Fruit fly (Drosophila melanogaster) whole organism, prepupa: Measurements from ENCODE around the gene CG1208.

Experiments used
- Blimp-1 ChIP-seq: fragments of 200-800 bp; sonication (Bioruptor generic); optimal IDR thresholded peaks from 3 replicates; lab custom pipeline; 2017; ENCODE audit warnings: missing biosample characterization, missing genetic modification characterization, mild to moderate bottlenecking, moderate library complexity, missing genetic modification reagents
- CG10631 ChIP-seq: fragments of 200-800 bp; sonication (Bioruptor generic); optimal IDR thresholded peaks from 2 replicates; lab custom pipeline; 2016; ENCODE audit warnings: missing biosample characterization, missing genetic modification characterization
- CG10669 ChIP-seq: fragments of 200-800 bp; sonication (Bioruptor generic); optimal IDR thresholded peaks from 3 replicates; lab custom pipeline; 2018; ENCODE audit warnings: missing biosample characterization, mild to moderate bottlenecking, missing genetic modification characterization, moderate library complexity
- CG11762 ChIP-seq: fragments of 200-800 bp; sonication (Bioruptor generic); optimal IDR thresholded peaks from 3 replicates; lab custom pipeline; 2016; ENCODE audit warnings: missing biosample characterization, missing genetic modification characterization; ENCODE audit not compliant: insufficient read depth
- CG11902 ChIP-seq: fragments of 200-800 bp; sonication (Bioruptor generic); optimal IDR thresholded peaks from 3 replicates; lab custom pipeline; 2016; ENCODE audit warnings: missing biosample characterization, missing genetic modification characterization
- CG15336 ChIP-seq: fragments of 200-800 bp; sonication (Bioruptor generic); IDR thresholded peaks from 2 replicates; pipeline ENCODE4 v1.3.6; 2022; ENCODE audit warnings: missing biosample characterization, missing genetic modification characterization
- CG16779 ChIP-seq: fragments of 200-800 bp; sonication (Bioruptor generic); optimal IDR thresholded peaks from 3 replicates; lab custom pipeline; 2017; ENCODE audit warnings: missing biosample characterization, mild to moderate bottlenecking, missing genetic modification characterization
- CG31627 ChIP-seq: fragments of 200-800 bp; sonication (Bioruptor generic); optimal IDR thresholded peaks from 3 replicates; lab custom pipeline; 2016; ENCODE audit warnings: missing biosample characterization, missing genetic modification characterization
- CG32006 ChIP-seq: fragments of 200-800 bp; sonication (Bioruptor generic); optimal IDR thresholded peaks from 3 replicates; lab custom pipeline; 2017; ENCODE audit warnings: missing biosample characterization, mild to moderate bottlenecking, missing genetic modification characterization
- CG34406 ChIP-seq: fragments of 200-800 bp; sonication (Bioruptor generic); optimal IDR thresholded peaks from 3 replicates; lab custom pipeline; 2016; ENCODE audit warnings: missing biosample characterization, missing genetic modification characterization
- CG3919 ChIP-seq: fragments of 200-800 bp; sonication (Bioruptor generic); optimal IDR thresholded peaks from 3 replicates; lab custom pipeline; 2016; ENCODE audit warnings: missing biosample characterization, missing genetic modification characterization
- CG6163 ChIP-seq: fragments of 200-800 bp; sonication (Bioruptor generic); IDR thresholded peaks from 3 replicates; pipeline ENCODE4 v1.3.6; 2022; ENCODE audit warnings: missing biosample characterization, missing genetic modification characterization
- CG6792 ChIP-seq: fragments of 200-800 bp; sonication (Bioruptor generic); optimal IDR thresholded peaks from 3 replicates; lab custom pipeline; 2016; ENCODE audit warnings: missing biosample characterization, missing genetic modification characterization
- CG6808 ChIP-seq: fragments of 200-800 bp; sonication (Bioruptor generic); optimal IDR thresholded peaks from 3 replicates; lab custom pipeline; 2017; ENCODE audit warnings: missing biosample characterization, missing genetic modification characterization, mild to moderate bottlenecking, moderate library complexity, missing genetic modification reagents
- CG6854 ChIP-seq: fragments of 200-800 bp; sonication (Bioruptor generic); optimal IDR thresholded peaks from 2 replicates; lab custom pipeline; 2017; ENCODE audit warnings: missing biosample characterization, mild to moderate bottlenecking, missing genetic modification characterization
- CG7368 ChIP-seq: fragments of 200-800 bp; sonication (Bioruptor generic); optimal IDR thresholded peaks from 3 replicates; lab custom pipeline; 2016; ENCODE audit warnings: missing biosample characterization, missing genetic modification characterization
- CG8319 ChIP-seq: fragments of 200-800 bp; sonication (Bioruptor generic); optimal IDR thresholded peaks from 3 replicates; lab custom pipeline; 2016; ENCODE audit warnings: missing biosample characterization, missing genetic modification characterization
- CG8632 ChIP-seq: fragments of 200-800 bp; sonication (Bioruptor generic); optimal IDR thresholded peaks from 3 replicates; lab custom pipeline; 2016; ENCODE audit warnings: missing biosample characterization, missing genetic modification characterization
- CG9139 ChIP-seq: fragments of 200-800 bp; sonication (Bioruptor generic); optimal IDR thresholded peaks from 3 replicates; lab custom pipeline; 2017; ENCODE audit warnings: missing biosample characterization, mild to moderate bottlenecking, missing genetic modification characterization
- Eip75B ChIP-seq: fragments of 200-800 bp; sonication (Bioruptor generic); optimal IDR thresholded peaks from 3 replicates; lab custom pipeline; 2016; ENCODE audit warnings: missing biosample characterization, missing genetic modification characterization
- Eip78C ChIP-seq: fragments of 200-800 bp; sonication (Bioruptor generic); peaks from one replicate; lab custom pipeline; 2016; ENCODE audit warnings: missing biosample characterization, missing genetic modification characterization
- Eip93F ChIP-seq: fragments of 200-800 bp; sonication (Bioruptor generic); optimal IDR thresholded peaks from 2 replicates; lab custom pipeline; 2016; ENCODE audit warnings: missing biosample characterization, mild to moderate bottlenecking, missing genetic modification characterization
- Ets21C ChIP-seq: fragments of 200-800 bp; sonication (Bioruptor generic); optimal IDR thresholded peaks from 3 replicates; lab custom pipeline; 2016; ENCODE audit warnings: missing biosample characterization, missing genetic modification characterization
- Ets96B ChIP-seq: fragments of 200-800 bp; optimal IDR thresholded peaks from 2 replicates; lab custom pipeline; 2019; ENCODE audit warnings: missing biosample characterization, mild to moderate bottlenecking, missing genetic modification characterization, moderate library complexity
- Gug ChIP-seq: fragments of 200-800 bp; sonication (Bioruptor generic); IDR thresholded peaks from 2 replicates; pipeline ENCODE4 v1.3.6; 2022; ENCODE audit warnings: missing biosample characterization, missing genetic modification characterization
- Hr38 ChIP-seq: sonication (Bioruptor generic); optimal IDR thresholded peaks from 2 replicates; lab custom pipeline; 2016; ENCODE audit warnings: missing biosample characterization, missing genetic modification characterization
- Hr39 ChIP-seq: fragments of 200-800 bp; sonication (Bioruptor generic); optimal IDR thresholded peaks from 2 replicates; lab custom pipeline; 2016; ENCODE audit warnings: missing biosample characterization, missing genetic modification characterization
- Hr4 ChIP-seq: fragments of 200-800 bp; sonication (Bioruptor generic); optimal IDR thresholded peaks from 3 replicates; lab custom pipeline; 2016; ENCODE audit warnings: missing biosample characterization, missing genetic modification characterization
- Lpt ChIP-seq: fragments of 200-800 bp; sonication (Bioruptor generic); optimal IDR thresholded peaks from 3 replicates; lab custom pipeline; 2016; ENCODE audit warnings: missing biosample characterization, missing genetic modification characterization
- Met ChIP-seq: fragments of 200-800 bp; sonication (Bioruptor generic); optimal IDR thresholded peaks from 3 replicates; lab custom pipeline; 2016; ENCODE audit warnings: missing biosample characterization, missing genetic modification characterization
- OdsH ChIP-seq: fragments of 200-800 bp; sonication (Bioruptor generic); optimal IDR thresholded peaks from 3 replicates; lab custom pipeline; 2016; ENCODE audit warnings: missing biosample characterization, missing genetic modification characterization
- Sox102F ChIP-seq: fragments of 200-800 bp; sonication (Bioruptor generic); optimal IDR thresholded peaks from 2 replicates; lab custom pipeline; 2016; ENCODE audit warnings: missing biosample characterization, mild to moderate bottlenecking, missing genetic modification characterization
- Sox15 ChIP-seq: fragments of 200-800 bp; sonication (Bioruptor generic); optimal IDR thresholded peaks from 3 replicates; lab custom pipeline; 2016; ENCODE audit warnings: missing biosample characterization, missing genetic modification characterization
- achi ChIP-seq: fragments of 200-800 bp; sonication (Bioruptor generic); optimal IDR thresholded peaks from 3 replicates; lab custom pipeline; 2016; ENCODE audit warnings: missing biosample characterization, missing genetic modification characterization
- acj6 ChIP-seq: fragments of 200-800 bp; sonication (Bioruptor generic); optimal IDR thresholded peaks from 3 replicates; lab custom pipeline; 2016; ENCODE audit warnings: missing biosample characterization, missing genetic modification characterization
- cyc ChIP-seq: fragments of 200-800 bp; sonication (Bioruptor generic); optimal IDR thresholded peaks from 3 replicates; lab custom pipeline; 2016; ENCODE audit warnings: missing biosample characterization, missing genetic modification characterization
- dac ChIP-seq: fragments of 200-800 bp; sonication (Bioruptor generic); optimal IDR thresholded peaks from 2 replicates; lab custom pipeline; 2017; ENCODE audit warnings: missing biosample characterization, mild to moderate bottlenecking, missing genetic modification characterization
- dsx ChIP-seq: fragments of 200-800 bp; optimal IDR thresholded peaks from 3 replicates; lab custom pipeline; 2019; ENCODE audit warnings: missing biosample characterization, mild to moderate bottlenecking, missing genetic modification characterization, moderate library complexity; ENCODE audit not compliant: poor library complexity, severe bottlenecking
- eg ChIP-seq: fragments of 200-800 bp; sonication (Bioruptor generic); IDR thresholded peaks from 3 replicates; pipeline ENCODE4 v1.3.6; 2022; ENCODE audit warnings: missing biosample characterization, missing genetic modification characterization
- esn ChIP-seq: fragments of 200-800 bp; sonication (Bioruptor generic); optimal IDR thresholded peaks from 2 replicates; lab custom pipeline; 2016; ENCODE audit warnings: missing biosample characterization, mild to moderate bottlenecking, missing genetic modification characterization, moderate library complexity
- fd59A ChIP-seq: fragments of 200-800 bp; sonication (Bioruptor generic); optimal IDR thresholded peaks from 2 replicates; lab custom pipeline; 2017; ENCODE audit warnings: missing biosample characterization, mild to moderate bottlenecking, missing genetic modification characterization, missing genetic modification reagents
- fd85E ChIP-seq: fragments of 200-800 bp; sonication (Bioruptor generic); optimal IDR thresholded peaks from 3 replicates; lab custom pipeline; 2016; ENCODE audit warnings: missing biosample characterization, missing genetic modification characterization
- fkh ChIP-seq: fragments of 200-800 bp; sonication (Bioruptor generic); optimal IDR thresholded peaks from 3 replicates; lab custom pipeline; 2017; ENCODE audit warnings: missing biosample characterization, mild to moderate bottlenecking, missing genetic modification characterization, moderate library complexity
- lz ChIP-seq: fragments of 200-800 bp; sonication (Bioruptor generic); optimal IDR thresholded peaks from 3 replicates; lab custom pipeline; 2016; ENCODE audit warnings: missing biosample characterization, missing genetic modification characterization
- pdm3 ChIP-seq: fragments of 200-800 bp; sonication (Bioruptor generic); optimal IDR thresholded peaks from 3 replicates; lab custom pipeline; 2016; ENCODE audit warnings: missing biosample characterization, missing genetic modification characterization
- salr ChIP-seq, 2 experiments: fragments of 200-800 bp; sonication (Bioruptor generic); optimal IDR thresholded peaks; 3 replicates each; lab custom pipeline; 2016 to 2018; ENCODE audit warnings: missing biosample characterization in 2 of 2, missing genetic modification characterization in 2 of 2, mild to moderate bottlenecking in 1 of 2
- spab ChIP-seq: fragments of 200-800 bp; sonication (Bioruptor generic); optimal IDR thresholded peaks from 2 replicates; lab custom pipeline; 2017; ENCODE audit warnings: missing biosample characterization, mild to moderate bottlenecking, missing genetic modification characterization, missing genetic modification reagents
- ss ChIP-seq, 2 experiments: fragments of 200-800 bp; sonication (Bioruptor generic); optimal IDR thresholded peaks; 2 replicates in 1 of 2; 3 replicates in 1 of 2; lab custom pipeline; 2017 to 2018; ENCODE audit warnings: mild to moderate bottlenecking in 2 of 2, missing biosample characterization in 2 of 2, missing genetic modification characterization in 2 of 2, moderate library complexity in 1 of 2
- svp ChIP-seq: fragments of 200-800 bp; sonication (Bioruptor generic); peaks from one replicate; lab custom pipeline; 2016; ENCODE audit warnings: missing biosample characterization, missing genetic modification characterization
- topi ChIP-seq: fragments of 200-800 bp; sonication (Bioruptor generic); optimal IDR thresholded peaks from 3 replicates; lab custom pipeline; 2016; ENCODE audit warnings: missing biosample characterization, missing genetic modification characterization
- vri ChIP-seq: fragments of 200-800 bp; sonication (Bioruptor generic); optimal IDR thresholded peaks from 3 replicates; lab custom pipeline; 2016; ENCODE audit warnings: missing biosample characterization, mild to moderate bottlenecking, missing genetic modification characterization

The CG1208 gene

DNA sequence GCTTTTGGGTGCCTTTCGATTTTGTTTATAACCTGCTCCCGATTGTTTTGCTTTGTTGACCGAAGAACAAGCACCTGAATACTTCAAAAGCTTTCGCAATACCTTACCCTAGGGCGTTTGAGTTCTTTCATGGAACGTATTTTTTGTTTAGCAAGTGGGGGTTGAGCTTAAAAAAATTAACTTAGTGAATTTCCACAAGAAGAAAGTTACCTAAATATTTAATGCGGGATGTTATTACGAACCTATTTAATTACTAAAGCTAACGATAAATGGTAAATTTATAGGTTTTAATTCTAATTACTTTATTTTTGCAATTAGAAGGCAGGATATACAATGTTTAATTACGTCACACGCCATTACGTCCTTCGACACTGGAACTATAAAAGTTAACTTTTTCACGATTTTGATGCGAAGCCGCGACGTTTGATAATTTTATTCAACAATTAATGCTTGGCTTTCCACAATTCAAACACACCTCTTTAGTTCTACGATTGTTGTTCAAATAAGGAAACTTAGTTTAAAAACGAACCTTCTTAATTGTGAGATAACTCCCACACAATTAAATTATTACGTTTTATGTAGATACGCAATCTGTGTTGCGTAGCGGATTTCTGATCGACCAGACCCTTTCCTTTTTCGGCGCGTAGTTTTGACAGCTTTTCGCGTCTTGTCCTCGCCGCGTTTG is 29.9 kb downstream of the CG1208 start:
- TF ChIP-seq CG6163 (GFP tag; lab: Robert Waterston, UW) (0 out of 3 replicates have a peak, but pooled peaks have one; percentile 45), Blimp-1 (peak; percentile 74), achi (peak; percentile 30), CG10669 (GFP tag; lab: Kevin White, UChicago) (no peak), CG6854 (GFP tag; lab: Kevin White, UChicago) (no peak), Eip75B (peak; percentile 34), acj6 (peak; percentile 58), ss (GFP tag; optimal IDR thresholded peaks at IDR 0.05; lab: Kevin White, UChicago) (peak in 1 of 2 experiments; percentile 4), CG16779 (tag; lab: Kevin White, UChicago) (no peak), esn (GFP tag; lab: Kevin White, UChicago) (peak; percentile 68), Met (GFP tag; lab: Kevin White, UChicago) (peak; percentile 58), CG15336 (GFP tag; lab: Robert Waterston, UW) (peak; percentile 26; the same call in 1 of the 2 replicates), pdm3 (GFP tag; lab: Kevin White, UChicago) (peak; percentile 58), CG11762 (GFP tag; lab: Kevin White, UChicago) (no peak), Ets96B (tag; lab: Kevin White, UChicago) (no peak), CG8319 (no peak), svp (GFP tag; lab: Kevin White, UChicago) (no peak), fkh (GFP tag; lab: Kevin White, UChicago) (peak; percentile 58), CG32006 (GFP tag; lab: Kevin White, UChicago) (peak; percentile 74), Eip78C (GFP tag; lab: Kevin White, UChicago) (peak; percentile 85), CG9139 (GFP tag; lab: Kevin White, UChicago) (no peak), Lpt (GFP tag; lab: Kevin White, UChicago) (no peak), salr (GFP tag; optimal IDR thresholded peaks at IDR 0.05; lab: Kevin White, UChicago) (peak in 1 of 2 experiments; percentile 51), Hr4 (GFP tag; lab: Kevin White, UChicago) (peak; percentile 45), cyc (peak; percentile 40), vri (GFP tag; lab: Kevin White, UChicago) (no peak), Eip93F (GFP tag; lab: Kevin White, UChicago) (no peak), Hr38 (GFP tag; lab: Kevin White, UChicago) (no peak), CG10631 (GFP tag; lab: Kevin White, UChicago) (peak; percentile 59), OdsH (GFP tag; lab: Kevin White, UChicago) (peak; percentile 39), CG34406 (no peak), dac (GFP tag; lab: Kevin White, UChicago) (peak; percentile 52), eg (GFP tag; lab: Robert Waterston, UW) (peak; percentile 49; the same call in 1 of the 3 replicates), topi (GFP tag; lab: Kevin White, UChicago) (peak; percentile 61), Gug (GFP tag; lab: Robert Waterston, UW) (no peak; the same call in 1 of the 2 replicates), fd59A (peak; percentile 40), dsx (GFP tag; lab: Kevin White, UChicago) (no peak), fd85E (GFP tag; lab: Kevin White, UChicago) (no peak), Ets21C (GFP tag; lab: Kevin White, UChicago) (peak; percentile 16), Sox102F (GFP tag; lab: Kevin White, UChicago) (peak; percentile 29), CG7368 (GFP tag; lab: Kevin White, UChicago) (no peak), lz (GFP tag; lab: Kevin White, UChicago) (peak; percentile 61), CG8632 (GFP tag; lab: Kevin White, UChicago) (peak; percentile 5), CG11902 (GFP tag; lab: Kevin White, UChicago) (peak; percentile 6), Hr39 (GFP tag; lab: Kevin White, UChicago) (peak; percentile 43), Sox15 (GFP tag; lab: Kevin White, UChicago) (no peak), spab (GFP tag; lab: Kevin White, UChicago) (peak; percentile 7), CG31627 (GFP tag; lab: Kevin White, UChicago) (peak; percentile 49), CG6792 (GFP tag; lab: Kevin White, UChicago) (peak; percentile 12), CG6808 (GFP tag; lab: Kevin White, UChicago) (peak; percentile 8), CG3919 (no peak)
